Fruit fly (Drosophila melanogaster) whole organism, embryonic: Measurements from ENCODE around the gene CG9643.

Experiments used
- Bteb2 ChIP-seq: fragments of 200-800 bp; sonication (Bioruptor generic); optimal IDR thresholded peaks from 2 replicates; lab custom pipeline; 2016; ENCODE audit warnings: missing biosample characterization, missing genetic modification characterization
- CG10321 ChIP-seq: fragments of 200-800 bp; sonication (Bioruptor generic); IDR thresholded peaks from 2 replicates; pipeline ENCODE4 v1.3.6; 2022; ENCODE audit warnings: missing biosample characterization, missing genetic modification characterization
- CG10431 ChIP-seq: fragments of 200-800 bp; sonication (Bioruptor generic); optimal IDR thresholded peaks from 3 replicates; lab custom pipeline; 2018; ENCODE audit warnings: missing biosample characterization, mild to moderate bottlenecking, missing genetic modification characterization
- CG10543 ChIP-seq: fragments of 200-800 bp; sonication (Bioruptor generic); optimal IDR thresholded peaks from 3 replicates; lab custom pipeline; 2017; ENCODE audit warnings: missing biosample characterization, mild to moderate bottlenecking, missing genetic modification characterization, moderate library complexity
- CG10979 ChIP-seq: fragments of 200-800 bp; sonication (Bioruptor generic); optimal IDR thresholded peaks from 2 replicates; lab custom pipeline; 2018; ENCODE audit warnings: missing biosample characterization, mild to moderate bottlenecking, missing genetic modification characterization, moderate library complexity
- CG11085 ChIP-seq: fragments of 200-800 bp; sonication (Bioruptor generic); IDR thresholded peaks from 2 replicates; pipeline ENCODE4 v1.3.6; 2022; ENCODE audit warnings: missing biosample characterization, missing genetic modification characterization
- CG13424 ChIP-seq: fragments of 200-800 bp; sonication (Bioruptor generic); optimal IDR thresholded peaks from 2 replicates; lab custom pipeline; 2019; ENCODE audit warnings: missing biosample characterization, mild to moderate bottlenecking, missing genetic modification characterization, moderate library complexity
- CG14050 ChIP-seq: fragments of 200-800 bp; sonication (Bioruptor generic); IDR thresholded peaks from 3 replicates; pipeline ENCODE4 v1.3.6; 2022; ENCODE audit warnings: missing biosample characterization, missing genetic modification characterization
- CG17328 ChIP-seq: fragments of 200-800 bp; sonication (Bioruptor generic); IDR thresholded peaks from 2 replicates; pipeline ENCODE4 v1.3.6; 2022; ENCODE audit warnings: missing biosample characterization, missing genetic modification characterization
- CG17829 ChIP-seq: fragments of 200-800 bp; optimal IDR thresholded peaks from 2 replicates; lab custom pipeline; 2019; ENCODE audit warnings: missing biosample characterization, mild to moderate bottlenecking, missing genetic modification characterization, moderate library complexity
- CG18599 ChIP-seq: fragments of 200-800 bp; sonication (Bioruptor generic); optimal IDR thresholded peaks from 3 replicates; lab custom pipeline; 2017; ENCODE audit warnings: missing biosample characterization, missing genetic modification characterization, mild to moderate bottlenecking, moderate library complexity, missing genetic modification reagents
- CG2129 ChIP-seq: fragments of 200-800 bp; sonication (Bioruptor generic); IDR thresholded peaks from 2 replicates; pipeline ENCODE4 v1.3.6; 2022; ENCODE audit warnings: missing biosample characterization, missing genetic modification characterization; ENCODE audit not compliant: partially characterized antibody
- CG31365 ChIP-seq: fragments of 200-800 bp; sonication (Bioruptor generic); optimal IDR thresholded peaks from 2 replicates; lab custom pipeline; 2018; ENCODE audit warnings: missing biosample characterization, mild to moderate bottlenecking, missing genetic modification characterization
- CG31441 ChIP-seq: fragments of 200-800 bp; sonication (Bioruptor generic); IDR thresholded peaks from 2 replicates; pipeline ENCODE4 v1.3.6; 2022; ENCODE audit warnings: missing biosample characterization, missing genetic modification characterization
- CG32772 ChIP-seq: fragments of 200-800 bp; sonication (Bioruptor generic); IDR thresholded peaks from 2 replicates; pipeline ENCODE4 v1.3.6; 2022; ENCODE audit warnings: missing biosample characterization, missing genetic modification characterization
- CG3838 ChIP-seq: fragments of 200-800 bp; sonication (Bioruptor generic); optimal IDR thresholded peaks from 3 replicates; lab custom pipeline; 2016; ENCODE audit warnings: missing biosample characterization, missing genetic modification characterization
- CG4424 ChIP-seq: fragments of 200-800 bp; sonication (Bioruptor generic); optimal IDR thresholded peaks from 3 replicates; lab custom pipeline; 2016; ENCODE audit warnings: missing biosample characterization, missing genetic modification characterization
- CG4617 ChIP-seq: fragments of 200-800 bp; sonication (Bioruptor generic); optimal IDR thresholded peaks from 3 replicates; lab custom pipeline; 2016; ENCODE audit warnings: missing biosample characterization, missing genetic modification characterization, borderline replicate concordance
- CG4820 ChIP-seq: fragments of 200-800 bp; sonication (Bioruptor generic); optimal IDR thresholded peaks from 3 replicates; lab custom pipeline; 2016; ENCODE audit warnings: missing biosample characterization, missing genetic modification characterization
- CG7357 ChIP-seq: fragments of 200-800 bp; sonication (Bioruptor generic); IDR thresholded peaks from 3 replicates; pipeline ENCODE4 v1.3.6; 2022; ENCODE audit warnings: missing biosample characterization, missing genetic modification characterization
- D ChIP-seq, 2 experiments: fragments of 200-800 bp in 1 of 2; fragments of >200 bp in 1 of 2; sonication (Bioruptor generic) in 1 of 2; optimal IDR thresholded peaks; 2 replicates in 1 of 2; 3 replicates in 1 of 2; lab custom pipeline; 2017; ENCODE audit warnings: mild to moderate bottlenecking in 1 of 2, missing biosample characterization in 1 of 2, missing genetic modification characterization in 1 of 2, missing genetic modification reagents in 1 of 2
- Deaf1 ChIP-seq: fragments of 200-800 bp; optimal IDR thresholded peaks from 3 replicates; lab custom pipeline; 2019; ENCODE audit warnings: missing biosample characterization, mild to moderate bottlenecking, missing genetic modification characterization, moderate library complexity
- ERR ChIP-seq: fragments of 200-800 bp; sonication (Bioruptor generic); optimal IDR thresholded peaks from 2 replicates; lab custom pipeline; 2016; ENCODE audit warnings: missing biosample characterization, missing genetic modification characterization
- Eip74EF ChIP-seq, 2 experiments: fragments of 200-800 bp in 1 of 2; fragments of >200 bp in 1 of 2; sonication (Bioruptor generic) in 1 of 2; optimal IDR thresholded peaks; 2 replicates each; lab custom pipeline; 2017 to 2019; ENCODE audit warnings: missing biosample characterization in 2 of 2, missing genetic modification characterization in 2 of 2, mild to moderate bottlenecking in 1 of 2, moderate library complexity in 1 of 2
- HLH3B ChIP-seq: fragments of 200-800 bp; sonication (Bioruptor generic); IDR thresholded peaks from 2 replicates; pipeline ENCODE4 v1.3.6; 2022; ENCODE audit warnings: missing biosample characterization, missing genetic modification characterization
- Hr3 ChIP-seq: fragments of 200-800 bp; sonication (Bioruptor generic); optimal IDR thresholded peaks from 3 replicates; lab custom pipeline; 2016; ENCODE audit warnings: missing biosample characterization, missing genetic modification characterization
- Med ChIP-seq: fragments of 200-800 bp; sonication (Bioruptor generic); peaks from one replicate; lab custom pipeline; 2016; ENCODE audit warnings: missing biosample characterization, missing genetic modification characterization, mild to moderate bottlenecking, inconsistent platforms, moderate library complexity
- Rfx ChIP-seq: fragments of 200-800 bp; sonication (Bioruptor generic); IDR thresholded peaks from 2 replicates; pipeline ENCODE4 v1.3.6; 2022; ENCODE audit warnings: missing biosample characterization, missing genetic modification characterization
- Sox102F ChIP-seq: fragments of 200-800 bp; sonication (Bioruptor generic); optimal IDR thresholded peaks from 2 replicates; lab custom pipeline; 2018; ENCODE audit warnings: missing biosample characterization, mild to moderate bottlenecking, missing genetic modification characterization, moderate library complexity
- Xrp1 ChIP-seq: fragments of 200-800 bp; sonication (Bioruptor generic); IDR thresholded peaks from 2 replicates; pipeline ENCODE4 v1.3.6; 2022; ENCODE audit warnings: missing biosample characterization, missing genetic modification characterization
- amos ChIP-seq: fragments of 200-800 bp; sonication (Bioruptor generic); IDR thresholded peaks from 2 replicates; pipeline ENCODE4 v1.3.6; 2022; ENCODE audit warnings: missing biosample characterization, missing genetic modification characterization; ENCODE audit not compliant: partially characterized antibody
- az2 ChIP-seq: fragments of 200-800 bp; sonication (Bioruptor generic); optimal IDR thresholded peaks from 3 replicates; lab custom pipeline; 2016; ENCODE audit warnings: missing biosample characterization, missing genetic modification characterization
- bsh ChIP-seq, 2 experiments: fragments of 200-800 bp; sonication (Bioruptor generic); optimal IDR thresholded peaks; 2 replicates each; lab custom pipeline; 2017 to 2018; ENCODE audit warnings: mild to moderate bottlenecking in 2 of 2, missing biosample characterization in 2 of 2, missing genetic modification characterization in 2 of 2, moderate library complexity in 1 of 2
- cad ChIP-seq: fragments of >200 bp; optimal IDR thresholded peaks from 2 replicates; lab custom pipeline; 2017; ENCODE audit warnings: missing biosample characterization, missing genetic modification characterization
- chif ChIP-seq, 2 experiments: fragments of 200-800 bp; sonication (Bioruptor generic); optimal IDR thresholded peaks; 3 replicates each; lab custom pipeline; 2016; ENCODE audit warnings: missing biosample characterization in 2 of 2, missing genetic modification characterization in 2 of 2
- dati ChIP-seq: fragments of 200-800 bp; sonication (Bioruptor generic); IDR thresholded peaks from 2 replicates; pipeline ENCODE4 v1.3.6; 2022; ENCODE audit warnings: missing biosample characterization, missing genetic modification characterization
- dmrt11E ChIP-seq: fragments of 200-800 bp; sonication (Bioruptor generic); optimal IDR thresholded peaks from 3 replicates; lab custom pipeline; 2018; ENCODE audit warnings: missing biosample characterization, mild to moderate bottlenecking, missing genetic modification characterization, moderate library complexity
- esg ChIP-seq: fragments of 200-800 bp; sonication (Bioruptor generic); conservative IDR thresholded peaks from 2 replicates; pipeline ENCODE4 v1.3.6; 2022; ENCODE audit warnings: missing biosample characterization, missing genetic modification characterization
- gce ChIP-seq: fragments of 200-800 bp; sonication (Bioruptor generic); IDR thresholded peaks from 3 replicates; pipeline ENCODE4 v1.3.6; 2022; ENCODE audit warnings: missing biosample characterization, missing genetic modification characterization
- ken ChIP-seq: fragments of 200-800 bp; sonication (Bioruptor generic); IDR thresholded peaks from 3 replicates; pipeline ENCODE4 v1.3.6; 2022; ENCODE audit warnings: missing biosample characterization, missing genetic modification characterization
- klu ChIP-seq: fragments of 200-800 bp; sonication (Bioruptor generic); IDR thresholded peaks from 2 replicates; pipeline ENCODE4 v1.3.6; 2022; ENCODE audit warnings: missing biosample characterization, missing genetic modification characterization
- lmd ChIP-seq: fragments of 200-800 bp; sonication (Bioruptor generic); IDR thresholded peaks from 2 replicates; pipeline ENCODE4 v1.3.6; 2022; ENCODE audit warnings: missing biosample characterization, missing genetic modification characterization
- nmo ChIP-seq: fragments of 200-800 bp; sonication (Bioruptor generic); optimal IDR thresholded peaks from 2 replicates; lab custom pipeline; 2018; ENCODE audit warnings: missing biosample characterization, mild to moderate bottlenecking, missing genetic modification characterization, moderate library complexity
- prd ChIP-seq, 3 experiments: fragments of >200 bp in 2 of 3; fragments of 200-800 bp in 1 of 3; sonication (Bioruptor generic) in 1 of 3; optimal IDR thresholded peaks in 2 of 3; IDR thresholded peaks in 1 of 3; 2 replicates in 2 of 3; 3 replicates in 1 of 3; pipeline versions ENCODE4 v1.3.6 to Lab custom; 2017 to 2022; ENCODE audit warnings: missing biosample characterization in 1 of 3, missing genetic modification characterization in 1 of 3
- psq ChIP-seq: fragments of 200-800 bp; sonication (Bioruptor generic); optimal IDR thresholded peaks from 2 replicates; lab custom pipeline; 2017; ENCODE audit warnings: missing biosample characterization, missing genetic modification characterization
- ranshi ChIP-seq: fragments of 200-800 bp; sonication (Bioruptor generic); IDR thresholded peaks from 2 replicates; pipeline ENCODE4 v1.3.6; 2022; ENCODE audit warnings: missing biosample characterization, missing genetic modification characterization
- sens ChIP-seq: fragments of 200-800 bp; sonication (Bioruptor generic); peaks from one replicate; lab custom pipeline; 2016; ENCODE audit warnings: missing biosample characterization, missing genetic modification characterization
- sob ChIP-seq: fragments of 200-800 bp; sonication (Bioruptor generic); IDR thresholded peaks from 2 replicates; pipeline ENCODE4 v1.3.6; 2022; ENCODE audit warnings: missing biosample characterization, missing genetic modification characterization
- sug ChIP-seq: fragments of 200-800 bp; optimal IDR thresholded peaks from 2 replicates; lab custom pipeline; 2019; ENCODE audit warnings: missing biosample characterization, mild to moderate bottlenecking, missing genetic modification characterization, moderate library complexity
- zfh1 ChIP-seq: fragments of 200-800 bp; sonication (Bioruptor generic); IDR thresholded peaks from 3 replicates; pipeline ENCODE4 v1.3.6; 2022; ENCODE audit warnings: missing biosample characterization, missing genetic modification characterization

CG9643 gene

dm6 chr2L:3012780-3013179 lies 33.7 kb upstream of the CG9643 start:
- TF ChIP-seq Deaf1 (tag; lab: Kevin White, UChicago), result no peak
- no peak for TF ChIP-seq Eip74EF (GFP tag; optimal IDR thresholded peaks at IDR 0.05; lab: Kevin White, UChicago)
- peak; percentile 13 for TF ChIP-seq az2 (GFP tag; lab: Kevin White, UChicago)
- no peak for TF ChIP-seq CG7357 (GFP tag; lab: Robert Waterston, UW)
- TF ChIP-seq CG2129, result no peak
- TF ChIP-seq CG10979, result peak; percentile 57
- TF ChIP-seq Hr3 (GFP tag; lab: Kevin White, UChicago), result peak; percentile 12
- peak; percentile 44; the same call in 1 of the 2 replicates for TF ChIP-seq lmd (GFP tag; lab: Robert Waterston, UW)
- TF ChIP-seq CG4820 (GFP tag; lab: Kevin White, UChicago), result peak; percentile 4
- peak; percentile 78 for TF ChIP-seq sens (GFP tag; lab: Kevin White, UChicago)
- no peak for TF ChIP-seq CG10431 (GFP tag; lab: Kevin White, UChicago)
- TF ChIP-seq CG4617 (GFP tag; lab: Kevin White, UChicago), result no peak
- no peak for TF ChIP-seq prd (optimal IDR thresholded peaks at IDR 0.05; lab: Kevin White, UChicago)
- peak; percentile 55; the same call in 1 of the 3 replicates for TF ChIP-seq prd (GFP tag; IDR thresholded peaks at IDR 0.05; lab: Robert Waterston, UW)
- TF ChIP-seq CG17328 (GFP tag; lab: Robert Waterston, UW), result peak; percentile 45; the same call in 1 of the 2 replicates
- TF ChIP-seq zfh1 (GFP tag; lab: Robert Waterston, UW), result peak; percentile 68
- no peak for TF ChIP-seq dati (GFP tag; lab: Robert Waterston, UW)
- TF ChIP-seq CG10321 (GFP tag; lab: Robert Waterston, UW), result no peak
- TF ChIP-seq ken (GFP tag; lab: Robert Waterston, UW), result peak; percentile 38; the same call in 1 of the 3 replicates
- peak in 1 of 2 experiments; percentile 56 for TF ChIP-seq bsh (GFP tag; optimal IDR thresholded peaks at IDR 0.05; lab: Kevin White, UChicago)
- TF ChIP-seq CG31365 (tag; lab: Kevin White, UChicago), result no peak
- peak; percentile 21 for TF ChIP-seq Med (GFP tag; lab: Kevin White, UChicago)
- TF ChIP-seq Bteb2 (GFP tag; lab: Kevin White, UChicago), result no peak
- peak; percentile 50 for TF ChIP-seq HLH3B (GFP tag; lab: Robert Waterston, UW)
- TF ChIP-seq Sox102F (GFP tag; lab: Kevin White, UChicago), result peak; percentile 64
- no peak for TF ChIP-seq chif (GFP tag; optimal IDR thresholded peaks at IDR 0.05; lab: Kevin White, UChicago)
- TF ChIP-seq Rfx (GFP tag; lab: Robert Waterston, UW), result peak; percentile 47
- peak; percentile 45 for TF ChIP-seq CG31441 (GFP tag; lab: Robert Waterston, UW)
- no peak for TF ChIP-seq sug (tag; lab: Kevin White, UChicago)
- TF ChIP-seq CG32772 (GFP tag; lab: Robert Waterston, UW), result 0 out of 2 replicates have a peak, but pooled peaks have one; percentile 27
- TF ChIP-seq CG14050, result no peak
- TF ChIP-seq cad, result no peak
- TF ChIP-seq psq (GFP tag; lab: Kevin White, UChicago), result no peak
- TF ChIP-seq ranshi (GFP tag; lab: Robert Waterston, UW), result peak; percentile 35; the same call in 1 of the 2 replicates
- no peak for TF ChIP-seq D (optimal IDR thresholded peaks at IDR 0.05; lab: Kevin White, UChicago)
- peak; percentile 9 for TF ChIP-seq D (GFP tag; optimal IDR thresholded peaks at IDR 0.05; lab: Kevin White, UChicago)
- TF ChIP-seq CG3838, result no peak
- TF ChIP-seq gce, result 0 out of 3 replicates have a peak, but pooled peaks have one; percentile 29
- no peak for TF ChIP-seq CG10543 (GFP tag; lab: Kevin White, UChicago)
- TF ChIP-seq CG11085 (GFP tag; lab: Robert Waterston, UW), result no peak
- TF ChIP-seq CG13424 (tag; lab: Kevin White, UChicago), result peak; percentile 28
- TF ChIP-seq klu (GFP tag; lab: Robert Waterston, UW), result no peak
- TF ChIP-seq CG4424 (GFP tag; lab: Kevin White, UChicago), result peak; percentile 27
- peak; percentile 35; the same call in 1 of the 2 replicates for TF ChIP-seq sob (GFP tag; lab: Robert Waterston, UW)
- TF ChIP-seq CG17829 (tag; lab: Kevin White, UChicago), result peak; percentile 53
- TF ChIP-seq amos, result no peak
- peak; percentile 33 for TF ChIP-seq nmo (GFP tag; lab: Kevin White, UChicago)
- TF ChIP-seq esg (GFP tag; lab: Robert Waterston, UW), result peak; percentile 10; the same call in 1 of the 2 replicates
- TF ChIP-seq CG18599 (GFP tag; lab: Kevin White, UChicago), result no peak
- TF ChIP-seq dmrt11E (tag; lab: Kevin White, UChicago), result peak; percentile 49
- TF ChIP-seq ERR (GFP tag; lab: Kevin White, UChicago), result no peak
- TF ChIP-seq Xrp1, result peak; percentile 58; the same call in 1 of the 2 replicates
